Fruit fly (Drosophila melanogaster) whole organism: ENCODE measurements around the gene CG13599.

ENCODE experiments used
- CG8478 ChIP-seq: fragments of >200 bp; optimal IDR thresholded peaks from 2 replicates; lab custom pipeline; 2018; ENCODE audit warnings: inconsistent platforms
- Dll ChIP-seq: fragments of >200 bp; optimal IDR thresholded peaks from 2 replicates; lab custom pipeline; 2017
- EcR ChIP-seq, 2 experiments: fragments of >200 bp; optimal IDR thresholded peaks; 2 replicates each; lab custom pipeline; 2017; ENCODE audit warnings: missing biosample characterization in 2 of 2, missing genetic modification characterization in 2 of 2, missing genetic modification reagents in 2 of 2
- pan ChIP-seq: fragments of >200 bp; optimal IDR thresholded peaks from 2 replicates; lab custom pipeline; 2017
- psq ChIP-seq: fragments of >200 bp; optimal IDR thresholded peaks from 2 replicates; lab custom pipeline; 2017
- usp ChIP-seq: fragments of >200 bp; optimal IDR thresholded peaks from 2 replicates; lab custom pipeline; 2017; ENCODE audit warnings: missing biosample characterization, missing genetic modification characterization, mixed read lengths

Gene CG13599

dm6 chr3R:23919366-23919765 is 12.1 kb upstream of the CG13599 start:
- TF ChIP-seq pan (lab: Kevin White, UChicago) = no peak
- no peak for TF ChIP-seq Dll (lab: Kevin White, UChicago)
- TF ChIP-seq usp (GFP tag; lab: Kevin White, UChicago) = no peak
- TF ChIP-seq psq = no peak
- no peak for TF ChIP-seq EcR (GFP tag; optimal IDR thresholded peaks at IDR 0.05; lab: Kevin White, UChicago)
- TF ChIP-seq CG8478 (lab: Kevin White, UChicago) = no peak

dm6 chr3R:23920387-23920786 is 11.1 kb upstream of the CG13599 start:
- TF ChIP-seq usp (GFP tag; lab: Kevin White, UChicago) (no peak), psq (no peak), Dll (lab: Kevin White, UChicago) (no peak), EcR (GFP tag; optimal IDR thresholded peaks at IDR 0.05; lab: Kevin White, UChicago) (no peak), CG8478 (lab: Kevin White, UChicago) (no peak), pan (lab: Kevin White, UChicago) (no peak)

- TF ChIP-seq CG8478 (lab: Kevin White, UChicago) (no peak), Dll (lab: Kevin White, UChicago) (no peak), psq (no peak), EcR (GFP tag; optimal IDR thresholded peaks at IDR 0.05; lab: Kevin White, UChicago) (no peak), usp (GFP tag; lab: Kevin White, UChicago) (no peak), pan (lab: Kevin White, UChicago) (no peak)
These were observed 10.4 kb upstream of the CG13599 start for dm6 chr3R:23920874-23921539.

- TF ChIP-seq Dll (lab: Kevin White, UChicago) (no peak), usp (GFP tag; lab: Kevin White, UChicago) (no peak), pan (lab: Kevin White, UChicago) (no peak)
These were observed 9.5 kb upstream of the CG13599 start for dm6 chr3R:23921701-23922501.

dm6 chr3R:23922502-23923350 is 8.7 kb upstream of the CG13599 start, which contains the start of the genes sba and CG31141:
Gene sba (minus strand): TSS chr3R:23922973.
Gene CG31141 (plus strand): TSS chr3R:23923300.
- TF ChIP-seq pan (lab: Kevin White, UChicago) (no peak), Dll (lab: Kevin White, UChicago) (no peak), psq (no peak), CG8478 (lab: Kevin White, UChicago) (no peak), EcR (GFP tag; optimal IDR thresholded peaks at IDR 0.05; lab: Kevin White, UChicago) (no peak), usp (GFP tag; lab: Kevin White, UChicago) (no peak)

- TF ChIP-seq Dll (lab: Kevin White, UChicago) (no peak), usp (GFP tag; lab: Kevin White, UChicago) (no peak), EcR (GFP tag; optimal IDR thresholded peaks at IDR 0.05; lab: Kevin White, UChicago) (no peak), pan (lab: Kevin White, UChicago) (no peak), CG8478 (lab: Kevin White, UChicago) (no peak), psq (no peak)
These were observed 7.2 kb upstream of the CG13599 start, which contains the start of gene Ndc1 for dm6 chr3R:23924200-23924599. Gene Ndc1 (plus strand): TSS chr3R:23924399.

dm6 chr3R:23927429-23927828 is 4.0 kb upstream of the CG13599 start, which contains the start of gene CG13601:
Gene CG13601 (minus strand): TSS chr3R:23927634.
- TF ChIP-seq Dll (lab: Kevin White, UChicago) = no peak
- no peak for TF ChIP-seq EcR (GFP tag; optimal IDR thresholded peaks at IDR 0.05; lab: Kevin White, UChicago)
- no peak for TF ChIP-seq CG8478 (lab: Kevin White, UChicago)
- TF ChIP-seq usp (GFP tag; lab: Kevin White, UChicago) = no peak
- no peak for TF ChIP-seq psq
- TF ChIP-seq pan (lab: Kevin White, UChicago) = no peak

- TF ChIP-seq EcR (GFP tag; optimal IDR thresholded peaks at IDR 0.05; lab: Kevin White, UChicago) (no peak), usp (GFP tag; lab: Kevin White, UChicago) (no peak), psq (no peak), CG8478 (lab: Kevin White, UChicago) (no peak), pan (lab: Kevin White, UChicago) (no peak), Dll (lab: Kevin White, UChicago) (no peak)
These were observed 2.4 kb upstream of the CG13599 start, which contains the start of the genes CG43998, CG43999 and CG31142 for dm6 chr3R:23928950-23929602. Gene CG43998 (minus strand): TSS chr3R:23929000. Gene CG43999 (minus strand): TSS chr3R:23929000. Gene CG31142 (plus strand): TSS chr3R:23929243.

dm6 chr3R:23933430-23933683 is 1.9 kb downstream of the CG13599 start, which contains the start of gene RpS19b:
Gene RpS19b (minus strand): TSS chr3R:23933530.
- TF ChIP-seq psq (no peak), pan (lab: Kevin White, UChicago) (no peak), CG8478 (lab: Kevin White, UChicago) (no peak), usp (GFP tag; lab: Kevin White, UChicago) (no peak), EcR (GFP tag; optimal IDR thresholded peaks at IDR 0.05; lab: Kevin White, UChicago) (no peak)
